Worm (Caenorhabditis elegans): ENCODE data around the gene lpr-2.
"Not testable (repeated sequence)": the region's sequence is repeated elsewhere in the genome, so short reads cannot be mapped to it uniquely, and the experiment has no call there.

lpr-2 gene

DNA sequence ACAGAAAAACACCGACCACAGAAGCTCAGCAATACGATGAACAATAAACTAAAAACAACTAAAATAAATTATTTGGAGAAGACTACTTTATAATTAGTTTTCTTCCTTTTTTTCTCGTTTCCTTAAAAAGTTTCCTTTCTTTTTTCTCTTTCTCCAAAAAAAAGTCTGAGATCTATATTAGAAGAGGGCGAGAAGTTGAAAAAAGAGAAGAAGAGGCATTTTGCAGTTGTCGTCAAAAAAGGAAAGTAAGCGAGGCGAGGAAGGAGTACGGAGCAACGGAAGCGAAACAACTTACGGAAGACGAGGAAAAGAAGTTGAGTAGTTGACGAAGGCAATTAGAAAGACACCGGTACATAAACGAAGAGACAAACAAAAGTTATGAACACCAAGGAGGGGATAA lies 16.9 kb downstream of the lpr-2 start:
- no peak for TF ChIP-seq him-1 (tag; optimal IDR thresholded peaks at IDR 0.05)
- TF ChIP-seq W03F9.2 (tag; optimal IDR thresholded peaks at IDR 0.05), result no peak
- TF ChIP-seq dao-5 (tag; optimal IDR thresholded peaks at IDR 0.05), result no peak

ce11 chrIV:11796818-11797217 lies 17.8 kb downstream of the lpr-2 start:
- TF ChIP-seq him-1 (tag; optimal IDR thresholded peaks at IDR 0.05) (no peak), dao-5 (tag; optimal IDR thresholded peaks at IDR 0.05) (no peak), W03F9.2 (tag; optimal IDR thresholded peaks at IDR 0.05) (no peak)

- TF ChIP-seq him-1 (tag; optimal IDR thresholded peaks at IDR 0.05), result no peak
- TF ChIP-seq dao-5 (tag; optimal IDR thresholded peaks at IDR 0.05), result no peak
- no peak for TF ChIP-seq W03F9.2 (tag; optimal IDR thresholded peaks at IDR 0.05)
These were observed 20.2 kb downstream of the lpr-2 start for ce11 chrIV:11799240-11799639.

- TF ChIP-seq dao-5 (tag; optimal IDR thresholded peaks at IDR 0.05) (no peak), W03F9.2 (tag; optimal IDR thresholded peaks at IDR 0.05) (no peak), him-1 (tag; optimal IDR thresholded peaks at IDR 0.05) (no peak)
These were observed 22.1 kb downstream of the lpr-2 start, which contains the start of gene dyf-18 for ce11 chrIV:11801078-11801477. Gene dyf-18 (minus strand): TSS chrIV:11801178.

DNA sequence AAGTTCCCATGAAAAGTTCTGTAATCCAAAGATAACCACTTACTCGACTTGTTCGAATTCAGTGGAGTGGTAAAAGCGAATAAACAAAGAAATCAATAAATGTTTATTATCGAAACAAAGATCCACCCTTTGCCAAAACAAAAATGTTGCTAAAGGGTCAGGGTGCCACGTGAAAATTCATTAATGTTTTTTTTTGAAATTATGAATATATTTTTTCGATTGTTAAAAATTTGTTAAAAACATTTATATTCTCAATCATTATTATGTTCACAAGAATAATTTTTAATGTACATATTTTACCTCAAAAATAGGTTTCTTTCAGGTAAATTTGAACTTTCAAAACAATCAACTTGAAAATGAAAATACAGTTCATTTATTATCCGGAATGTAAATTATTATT lies 24.0 kb downstream of the lpr-2 start, which contains the start of gene H01G02.4:
Gene H01G02.4, minus strand, starts transcription at position 101 of the 400 bp plus-strand sequence.
- TF ChIP-seq dao-5 (tag; optimal IDR thresholded peaks at IDR 0.05), result no peak
- TF ChIP-seq him-1 (tag; optimal IDR thresholded peaks at IDR 0.05), result no peak
- no peak for TF ChIP-seq W03F9.2 (tag; optimal IDR thresholded peaks at IDR 0.05)

DNA sequence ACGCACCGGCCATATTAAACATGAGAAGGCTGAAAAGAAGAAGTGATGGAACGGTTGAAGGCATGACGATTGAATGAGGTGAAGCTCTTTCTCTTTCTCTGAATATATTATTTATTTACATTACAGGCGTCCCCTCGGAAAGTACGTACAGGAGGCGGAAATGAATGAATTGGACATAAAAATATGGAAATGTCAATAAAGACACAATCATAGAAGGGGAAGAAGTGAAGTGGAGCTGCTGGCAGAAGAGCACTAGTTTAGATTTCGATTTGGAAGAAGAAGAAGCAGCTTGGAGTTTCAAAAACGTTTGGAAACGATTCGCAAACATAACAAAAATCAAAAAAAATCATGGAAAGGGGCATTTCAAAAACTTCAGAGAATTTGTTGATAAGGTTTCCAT lies 25.0 kb downstream of the lpr-2 start, which contains the start of gene H01G02.1:
Gene H01G02.1, minus strand, starts transcription at position 101 of the 400 bp plus-strand sequence.
- no peak for TF ChIP-seq him-1 (tag; optimal IDR thresholded peaks at IDR 0.05)
- TF ChIP-seq dao-5 (tag; optimal IDR thresholded peaks at IDR 0.05), result no peak
- TF ChIP-seq W03F9.2 (tag; optimal IDR thresholded peaks at IDR 0.05), result no peak

- TF ChIP-seq dao-5 (tag; optimal IDR thresholded peaks at IDR 0.05) (no peak), W03F9.2 (tag; optimal IDR thresholded peaks at IDR 0.05) (no peak), him-1 (tag; optimal IDR thresholded peaks at IDR 0.05) (no peak)
These were observed 30.0 kb downstream of the lpr-2 start for ce11 chrIV:11809047-11809446.

DNA sequence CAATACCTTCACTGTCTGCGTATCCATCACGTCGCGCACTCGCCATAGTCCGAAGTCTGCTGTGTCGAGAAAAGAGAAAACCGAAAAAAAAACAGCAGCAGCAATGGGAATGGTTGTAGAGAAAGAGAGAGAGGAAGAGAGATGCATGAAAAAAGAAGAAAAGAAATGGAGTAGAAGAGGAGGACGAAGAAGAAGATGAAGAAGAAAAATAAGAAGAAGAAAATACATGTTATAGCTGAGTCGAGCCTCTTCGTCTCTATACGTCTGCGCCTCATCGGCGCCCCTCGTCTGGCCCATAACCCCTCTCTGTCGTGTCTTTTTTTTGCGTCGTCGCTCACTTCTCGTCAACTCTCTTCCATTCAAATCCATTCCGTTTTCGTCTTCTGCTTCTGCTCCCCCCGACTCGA lies 30.7 kb downstream of the lpr-2 start:
- TF ChIP-seq W03F9.2 (tag; optimal IDR thresholded peaks at IDR 0.05) (no peak), dao-5 (tag; optimal IDR thresholded peaks at IDR 0.05) (no peak), him-1 (tag; optimal IDR thresholded peaks at IDR 0.05) (peak; percentile 78)

- TF ChIP-seq dao-5 (tag; optimal IDR thresholded peaks at IDR 0.05) (no peak), him-1 (tag; optimal IDR thresholded peaks at IDR 0.05) (no peak), W03F9.2 (tag; optimal IDR thresholded peaks at IDR 0.05) (no peak)
These were observed 33.0 kb downstream of the lpr-2 start for ce11 chrIV:11812017-11812416.

ce11 chrIV:11813901-11814300 lies 34.9 kb downstream of the lpr-2 start, which contains the start of gene M117.1:
Gene M117.1 (plus strand): TSS chrIV:11814247.
- TF ChIP-seq dao-5 (tag; optimal IDR thresholded peaks at IDR 0.05), result no peak

DNA sequence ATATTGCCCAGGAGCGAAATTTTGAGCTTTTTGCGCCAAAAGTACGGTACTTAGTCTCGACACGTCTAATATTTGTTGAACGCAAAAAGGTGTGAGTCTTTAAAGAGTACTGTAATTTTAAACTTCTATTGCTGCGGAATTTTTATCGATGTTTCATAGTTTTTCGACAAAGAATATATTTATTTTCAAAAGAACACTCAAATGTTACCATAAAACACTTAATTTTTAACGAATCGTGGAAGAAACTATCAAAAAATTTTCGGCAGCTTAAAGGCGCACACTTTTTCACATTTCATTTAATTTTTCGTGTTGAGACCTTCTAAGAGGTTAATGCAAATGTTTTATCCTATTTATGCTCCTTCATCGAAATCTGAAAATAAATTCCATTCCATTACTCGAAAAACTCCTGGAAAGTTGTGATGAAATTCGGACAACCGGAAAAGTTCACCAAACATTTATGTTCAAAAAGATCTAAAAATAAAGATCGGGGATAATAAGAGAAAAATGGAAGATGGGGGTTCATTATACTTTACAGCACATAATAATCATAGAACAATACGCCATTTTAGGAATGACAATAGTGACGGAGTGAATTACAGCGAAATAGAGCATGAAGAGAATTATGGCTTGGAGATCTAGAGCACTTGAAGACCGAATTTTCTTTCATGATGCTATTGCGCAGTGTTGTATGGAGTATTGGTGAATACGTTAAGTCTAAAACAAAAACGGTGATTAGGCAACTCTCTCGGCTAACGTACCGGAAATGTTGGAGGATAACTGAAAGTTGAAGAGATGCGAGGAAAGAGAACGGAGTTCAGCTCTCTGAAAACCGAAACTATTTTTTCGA lies 41.3 kb downstream of the lpr-2 start:
- TF ChIP-seq dao-5 (tag; optimal IDR thresholded peaks at IDR 0.05), result no peak
- TF ChIP-seq W03F9.2 (tag; optimal IDR thresholded peaks at IDR 0.05), result no peak
- no peak for TF ChIP-seq him-1 (tag; optimal IDR thresholded peaks at IDR 0.05)

- TF ChIP-seq him-1 (tag; optimal IDR thresholded peaks at IDR 0.05) (peak; percentile 56), W03F9.2 (tag; optimal IDR thresholded peaks at IDR 0.05) (no peak)
These were observed 42.8 kb downstream of the lpr-2 start, which contains the start of the genes par-5 and M117.3 for ce11 chrIV:11821591-11822361. Gene par-5 (minus strand): TSS chrIV:11821924. Gene M117.3 (plus strand): TSS chrIV:11822206.

ce11 chrIV:11822454-11822853 lies 43.4 kb downstream of the lpr-2 start:
- TF ChIP-seq W03F9.2 (tag; optimal IDR thresholded peaks at IDR 0.05), result peak; percentile 8
- TF ChIP-seq dao-5 (tag; optimal IDR thresholded peaks at IDR 0.05), result no peak

DNA sequence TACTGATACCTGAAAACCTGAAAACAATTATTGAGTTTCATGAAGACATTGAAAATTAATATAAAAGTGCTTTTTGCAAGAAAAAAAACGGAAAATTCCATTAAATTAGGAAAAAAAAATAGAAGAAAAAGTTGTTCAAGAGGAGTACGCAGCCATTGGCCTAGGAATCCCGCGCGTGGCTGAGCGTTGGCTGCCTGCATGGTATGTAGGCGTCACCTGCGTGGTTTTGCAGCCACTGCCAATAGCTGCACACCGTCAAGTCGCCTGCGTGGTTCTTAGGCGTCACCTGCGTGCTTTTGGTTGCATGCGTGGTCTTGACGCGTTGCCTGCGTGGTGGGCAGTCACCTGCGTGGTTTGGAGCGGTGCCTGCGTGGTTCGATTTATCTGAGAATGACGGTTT lies 49.0 kb downstream of the lpr-2 start, which contains the start of gene M117.6:
Gene M117.6, minus strand, starts transcription at position 101 of the 400 bp plus-strand sequence.
- TF ChIP-seq W03F9.2, dao-5, him-1 (tag; optimal IDR thresholded peaks at IDR 0.05): not testable (repeated sequence)
